Worm (Caenorhabditis elegans): ENCODE data around the gene Y32H12A.7.
A peak's percentile ranks its signal among the peaks of the same experiment; 100 is the strongest.

Gene Y32H12A.7

ce11 chrIII:5375001-5375532, 10.1 kb downstream of the Y32H12A.7 start:
- TF ChIP-seq lin-14 (GFP tag; optimal IDR thresholded peaks at IDR 0.05), result peak; percentile 35
- no peak for TF ChIP-seq efl-1 (optimal IDR thresholded peaks at IDR 0.05)
- TF ChIP-seq efl-1 (GFP tag; optimal IDR thresholded peaks at IDR 0.05 in 1 of 2), result peak in 1 of 2 experiments; percentile 61
- no peak for TF ChIP-seq tlp-1 (tag; optimal IDR thresholded peaks at IDR 0.05)

- TF ChIP-seq hpl-2 (GFP tag; optimal IDR thresholded peaks at IDR 0.05), result no peak
- peak; percentile 7 for TF ChIP-seq blmp-1 (tag; optimal IDR thresholded peaks at IDR 0.05)
- TF ChIP-seq efl-1 (optimal IDR thresholded peaks at IDR 0.05), result no peak
- peak in 1 of 2 experiments; percentile 90 for TF ChIP-seq efl-1 (GFP tag; optimal IDR thresholded peaks at IDR 0.05 in 1 of 2)
- no peak for TF ChIP-seq aha-1 (tag; optimal IDR thresholded peaks at IDR 0.05)
- no peak for TF ChIP-seq irx-1 (tag; optimal IDR thresholded peaks at IDR 0.05)
- TF ChIP-seq lsy-2 (tag; optimal IDR thresholded peaks at IDR 0.05), result no peak
- TF ChIP-seq fkh-10 (GFP tag; optimal IDR thresholded peaks at IDR 0.05), result no peak
- no peak for TF ChIP-seq ztf-4 (tag; optimal IDR thresholded peaks at IDR 0.05)
- TF ChIP-seq rnt-1 (tag; optimal IDR thresholded peaks at IDR 0.05), result no peak
- TF ChIP-seq zip-4 (GFP tag; optimal IDR thresholded peaks at IDR 0.05), result no peak
- no peak for TF ChIP-seq ces-1 (GFP tag; optimal IDR thresholded peaks at IDR 0.05)
Measured at ce11 chrIII:5373715-5374114, 11.5 kb downstream of the Y32H12A.7 start.

DNA sequence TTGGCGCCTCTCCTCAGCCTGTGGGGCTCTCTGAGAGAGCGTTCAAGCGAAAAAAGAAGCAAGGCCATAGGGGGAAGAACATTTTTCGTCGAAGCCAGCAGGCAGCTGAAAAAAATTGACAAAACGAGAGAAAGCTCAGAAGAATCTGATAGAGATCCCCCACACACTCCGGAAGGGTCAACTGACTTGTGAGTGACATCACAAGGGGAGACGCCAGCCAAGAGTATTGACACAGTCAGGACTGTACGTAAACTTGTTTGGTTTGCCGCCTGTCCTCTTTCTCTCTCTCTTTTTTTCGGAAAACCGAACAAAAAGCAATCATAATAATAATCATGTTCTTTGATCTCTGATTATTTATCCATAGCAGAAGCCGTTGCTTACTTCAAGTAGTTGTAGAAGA, 12.3 kb downstream of the Y32H12A.7 start:
- TF ChIP-seq elt-3 (tag; optimal IDR thresholded peaks at IDR 0.05) (peak in 1 of 6 experiments; percentile 1), lsy-2 (tag; optimal IDR thresholded peaks at IDR 0.05) (peak in 1 of 2 experiments; percentile 27), nhr-19 (GFP tag; conservative IDR thresholded peaks at IDR 0.05) (0 out of 2 replicates have a peak, but pooled peaks have one; percentile 11), ets-5 (GFP tag; IDR thresholded peaks at IDR 0.05) (no peak), ztf-11 (tag; optimal IDR thresholded peaks at IDR 0.05) (no peak), mdl-1 (tag; optimal IDR thresholded peaks at IDR 0.05) (peak in 1 of 2 experiments; percentile 25), lin-35 (GFP tag; optimal IDR thresholded peaks at IDR 0.05) (peak in 1 of 2 experiments; percentile 50), lin-13 (GFP tag; optimal IDR thresholded peaks at IDR 0.05) (no peak), nhr-71 (tag; optimal IDR thresholded peaks at IDR 0.05) (peak; percentile 24), skn-1 (tag; optimal IDR thresholded peaks at IDR 0.05) (no peak), dpl-1 (GFP tag; optimal IDR thresholded peaks at IDR 0.05) (peak in 1 of 3 experiments; percentile 5), lin-14 (GFP tag; optimal IDR thresholded peaks at IDR 0.05) (peak; percentile 50), nhr-90 (tag; optimal IDR thresholded peaks at IDR 0.05; ENCODE audit: poor library complexity) (no peak), nhr-20 (tag; optimal IDR thresholded peaks at IDR 0.05) (peak; percentile 27), fkh-4 (tag; optimal IDR thresholded peaks at IDR 0.05; ENCODE audit: borderline replicate concordance) (no peak), aha-1 (tag; optimal IDR thresholded peaks at IDR 0.05) (no peak), efl-1 (optimal IDR thresholded peaks at IDR 0.05) (no peak), efl-1 (GFP tag; optimal IDR thresholded peaks at IDR 0.05 in 1 of 2) (peak in 1 of 2 experiments; percentile 42), blmp-1 (tag; optimal IDR thresholded peaks at IDR 0.05) (peak; percentile 37), ceh-90 (tag; optimal IDR thresholded peaks at IDR 0.05) (no peak), snu-23 (GFP tag; optimal IDR thresholded peaks at IDR 0.05) (no peak)

- TF ChIP-seq nhr-90 (tag; optimal IDR thresholded peaks at IDR 0.05; ENCODE audit: poor library complexity), result no peak
- TF ChIP-seq rnt-1 (tag; optimal IDR thresholded peaks at IDR 0.05), result no peak
- TF ChIP-seq lin-35 (GFP tag; optimal IDR thresholded peaks at IDR 0.05), result no peak
- no peak for TF ChIP-seq nhr-237 (tag; optimal IDR thresholded peaks at IDR 0.05)
- no peak for TF ChIP-seq C04F5.9 (tag; optimal IDR thresholded peaks at IDR 0.05)
- TF ChIP-seq dsc-1 (tag; optimal IDR thresholded peaks at IDR 0.05), result no peak
- TF ChIP-seq hlh-4 (tag; optimal IDR thresholded peaks at IDR 0.05), result no peak
Measured at ce11 chrIII:5371226-5371926, 13.8 kb downstream of the Y32H12A.7 start, which contains the start of gene szy-2. szy-2 (minus strand) TSS chrIII:5371276.
